Fruit fly (Drosophila melanogaster): ENCODE data around the gene CG3817.

DNA sequence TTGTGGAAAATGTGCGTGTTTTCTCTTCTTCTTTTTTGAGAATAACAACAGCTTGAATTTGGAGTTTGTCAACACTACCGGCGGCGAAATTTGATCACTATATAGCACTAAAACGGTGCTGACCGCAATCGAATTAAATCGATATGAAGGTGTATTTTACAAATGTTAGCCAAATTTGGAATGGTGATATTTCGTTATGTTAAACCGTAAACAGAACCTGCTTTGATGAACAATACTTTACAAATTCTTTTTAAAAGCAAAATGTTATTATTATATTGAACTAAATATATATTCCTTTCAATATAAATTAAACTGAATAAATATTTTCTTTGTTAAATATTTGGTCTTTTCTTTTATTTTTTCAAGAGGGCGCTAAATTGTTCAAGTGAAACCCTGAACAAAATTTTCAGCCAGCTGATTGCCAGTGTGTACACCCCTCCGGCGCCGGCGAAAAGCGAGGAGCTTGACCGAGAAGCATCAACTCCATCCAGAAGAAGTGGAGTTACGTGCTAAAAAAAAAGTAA, 12.5 kb upstream of the CG3817 start, which contains the start of the genes Rrp6, CG33331 and CG33332:
- TF ChIP-seq Sox15 (GFP tag; optimal IDR thresholded peaks at IDR 0.05) (peak; percentile 27), acj6 (GFP tag; optimal IDR thresholded peaks at IDR 0.05) (peak; percentile 73), CG1621 (tag; optimal IDR thresholded peaks at IDR 0.05) (no peak), CG6163 (GFP tag; IDR thresholded peaks at IDR 0.05) (peak; percentile 47; the same call in 1 of the 3 replicates), CG4318 (GFP tag; optimal IDR thresholded peaks at IDR 0.05) (no peak), CG32006 (GFP tag; optimal IDR thresholded peaks at IDR 0.05) (no peak), Eip75B (GFP tag; optimal IDR thresholded peaks at IDR 0.05) (no peak)
